Worm (Caenorhabditis elegans) whole organism, young adult: ENCODE data around the gene F26G5.1.

Source experiments
- C06A6.2 ChIP-seq: fragments of 200-800 bp; sonication (Bioruptor generic); conservative IDR thresholded peaks from 2 replicates; pipeline ENCODE4 v1.3.6; 2022; ENCODE audit warnings: missing genetic modification characterization, missing compliant biosample characterization
- C17E4.6 ChIP-seq: fragments of 200-800 bp; sonication (Bioruptor generic); IDR thresholded peaks from 2 replicates; pipeline ENCODE4 v1.3.6; 2022; ENCODE audit warnings: missing genetic modification reagents, missing genetic modification characterization, missing compliant biosample characterization
- D2030.7 ChIP-seq: fragments of 200-800 bp; sonication (Bioruptor generic); IDR thresholded peaks from 2 replicates; pipeline ENCODE4 v1.3.6; 2022; ENCODE audit warnings: missing genetic modification reagents, missing genetic modification characterization, missing compliant biosample characterization
- F33H1.4 ChIP-seq: fragments of 200-800 bp; sonication (Bioruptor generic); IDR thresholded peaks from 2 replicates; pipeline ENCODE4 v1.3.6; 2022; ENCODE audit warnings: missing genetic modification reagents, missing genetic modification characterization, missing compliant biosample characterization
- F37B4.10 ChIP-seq: fragments of 200-800 bp; sonication (Bioruptor generic); IDR thresholded peaks from 2 replicates; pipeline ENCODE4 v1.3.6; 2022; ENCODE audit warnings: missing genetic modification characterization, missing compliant biosample characterization
- F39B2.1 ChIP-seq: fragments of 200-800 bp; sonication (Bioruptor generic); IDR thresholded peaks from 2 replicates; pipeline ENCODE4 v1.3.6; 2022; ENCODE audit warnings: missing genetic modification reagents, missing genetic modification characterization, missing compliant biosample characterization
- F57A8.1 ChIP-seq: fragments of 200-800 bp; sonication (Bioruptor generic); optimal IDR thresholded peaks from 2 replicates; lab custom pipeline; 2018; ENCODE audit warnings: mild to moderate bottlenecking, missing genetic modification characterization, moderate library complexity, missing compliant biosample characterization
- F57C9.4 ChIP-seq: sonication (generic microtip); optimal IDR thresholded peaks from 2 replicates; lab custom pipeline; 2017; ENCODE audit warnings: mild to moderate bottlenecking, missing genetic modification characterization, missing compliant biosample characterization
- Y67H2A.10 ChIP-seq: fragments of 200-800 bp; sonication (Bioruptor generic); conservative IDR thresholded peaks from 2 replicates; pipeline ENCODE4 v1.3.6; 2022; ENCODE audit warnings: missing genetic modification reagents, missing genetic modification characterization, missing compliant biosample characterization
- Y79H2A.3 ChIP-seq: fragments of 200-800 bp; sonication (Bioruptor generic); conservative IDR thresholded peaks from 2 replicates; pipeline ENCODE4 v1.3.6; 2022; ENCODE audit warnings: missing genetic modification reagents, missing genetic modification characterization, missing compliant biosample characterization
- ZK185.1 ChIP-seq: sonication (generic microtip); optimal IDR thresholded peaks from 2 replicates; lab custom pipeline; 2016; ENCODE audit warnings: mild to moderate bottlenecking, missing genetic modification characterization, missing compliant biosample characterization; ENCODE audit not compliant: poor library complexity, severe bottlenecking
- ccch-3 ChIP-seq: fragments of 200-800 bp; sonication (Bioruptor generic); optimal IDR thresholded peaks from 2 replicates; lab custom pipeline; 2018; ENCODE audit warnings: mild to moderate bottlenecking, missing genetic modification characterization, missing compliant biosample characterization
- cebp-1 ChIP-seq, 2 experiments: fragments of 200-800 bp in 1 of 2; sonication (Bioruptor generic) in 1 of 2; sonication (generic microtip) in 1 of 2; IDR thresholded peaks in 1 of 2; optimal IDR thresholded peaks in 1 of 2; 2 replicates each; pipeline versions ENCODE4 v1.3.6 to Lab custom; 2017 to 2022; ENCODE audit warnings: missing compliant biosample characterization in 2 of 2, missing genetic modification characterization in 2 of 2, mild to moderate bottlenecking in 1 of 2, missing genetic modification reagents in 1 of 2, moderate library complexity in 1 of 2
- ceh-100 ChIP-seq: fragments of 200-800 bp; sonication (Bioruptor generic); IDR thresholded peaks from 2 replicates; pipeline ENCODE4 v1.3.6; 2022; ENCODE audit warnings: missing genetic modification reagents, missing genetic modification characterization, missing compliant biosample characterization
- dox-1 ChIP-seq: fragments of 200-800 bp; sonication (Bioruptor generic); IDR thresholded peaks from 2 replicates; pipeline ENCODE4 v1.3.6; 2022; ENCODE audit warnings: missing genetic modification reagents, missing genetic modification characterization, missing compliant biosample characterization
- efl-1 ChIP-seq: fragments of 150-350 bp; optimal IDR thresholded peaks from 2 replicates; lab custom pipeline; 2014; ENCODE audit warnings: missing biosample characterization, missing genetic modification reagents, missing genetic modification characterization
- egl-18 ChIP-seq: fragments of 200-800 bp; sonication (Bioruptor generic); IDR thresholded peaks from 2 replicates; pipeline ENCODE4 v1.3.6; 2022; ENCODE audit warnings: missing genetic modification reagents, missing genetic modification characterization, missing compliant biosample characterization
- egl-44 ChIP-seq: fragments of 200-800 bp; sonication (Bioruptor generic); IDR thresholded peaks from 2 replicates; pipeline ENCODE4 v1.3.6; 2022; ENCODE audit warnings: missing genetic modification reagents, missing genetic modification characterization, missing compliant biosample characterization
- fkh-3 ChIP-seq: sonication (generic microtip); optimal IDR thresholded peaks from 2 replicates; lab custom pipeline; 2016; ENCODE audit warnings: mild to moderate bottlenecking, missing genetic modification characterization, missing compliant biosample characterization
- gei-17 ChIP-seq: fragments of 200-800 bp; sonication (Bioruptor generic); optimal IDR thresholded peaks from 2 replicates; lab custom pipeline; 2018; ENCODE audit warnings: mild to moderate bottlenecking, missing genetic modification characterization, missing compliant biosample characterization
- hlh-26 ChIP-seq: fragments of 200-800 bp; sonication (Bioruptor generic); conservative IDR thresholded peaks from 2 replicates; pipeline ENCODE4 v1.3.6; 2022; ENCODE audit warnings: missing genetic modification reagents, missing genetic modification characterization, missing compliant biosample characterization
- lin-26 ChIP-seq: fragments of 200-800 bp; sonication (Bioruptor generic); IDR thresholded peaks from 2 replicates; pipeline ENCODE4 v1.3.6; 2022; ENCODE audit warnings: missing genetic modification reagents, missing genetic modification characterization, missing compliant biosample characterization
- mxl-1 ChIP-seq: sonication (generic microtip); optimal IDR thresholded peaks from 2 replicates; lab custom pipeline; 2016; ENCODE audit warnings: missing genetic modification characterization, missing compliant biosample characterization
- nhr-27 ChIP-seq: fragments of 200-800 bp; sonication (Bioruptor generic); optimal IDR thresholded peaks from 2 replicates; lab custom pipeline; 2018; ENCODE audit warnings: mild to moderate bottlenecking, missing genetic modification characterization, moderate library complexity, missing compliant biosample characterization
- nhr-80 ChIP-seq: sonication (generic microtip); optimal IDR thresholded peaks from 2 replicates; lab custom pipeline; 2016; ENCODE audit warnings: missing genetic modification characterization, missing compliant biosample characterization
- nhr-90 ChIP-seq: sonication (generic microtip); optimal IDR thresholded peaks from 2 replicates; lab custom pipeline; 2016; ENCODE audit warnings: missing genotype, mild to moderate bottlenecking, missing genetic modification characterization, missing compliant biosample characterization
- pbrm-1 ChIP-seq: fragments of 200-800 bp; sonication (Bioruptor generic); IDR thresholded peaks from 2 replicates; pipeline ENCODE4 v1.3.6; 2022; ENCODE audit warnings: missing genetic modification reagents, missing genetic modification characterization, missing compliant biosample characterization
- sea-2 ChIP-seq: fragments of 200-800 bp; sonication (Bioruptor generic); IDR thresholded peaks from 2 replicates; pipeline ENCODE4 v1.3.6; 2022; ENCODE audit warnings: missing genetic modification characterization, missing compliant biosample characterization
- snpc-4 ChIP-seq, 5 experiments: fragments of 150-350 bp in 1 of 5; sonication (generic microtip) in 4 of 5; optimal IDR thresholded peaks; 2 replicates each; lab custom pipeline; 2014 to 2018; ENCODE audit warnings: missing genetic modification characterization in 5 of 5, missing biosample characterization in 3 of 5, antibody characterized with exemption in 2 of 5, mild to moderate bottlenecking in 2 of 5, missing compliant biosample characterization in 2 of 5, missing genotype in 2 of 5, moderate library complexity in 2 of 5, missing genetic modification reagents in 1 of 5
- somi-1 ChIP-seq: fragments of 200-800 bp; sonication (Bioruptor generic); optimal IDR thresholded peaks from 2 replicates; lab custom pipeline; 2018; ENCODE audit warnings: mild to moderate bottlenecking, missing genetic modification characterization, missing compliant biosample characterization
- sptf-2 ChIP-seq: fragments of 200-800 bp; sonication (Bioruptor generic); optimal IDR thresholded peaks from 2 replicates; lab custom pipeline; 2018; ENCODE audit warnings: mild to moderate bottlenecking, missing genetic modification characterization, missing compliant biosample characterization
- unc-62 ChIP-seq: fragments of 150-350 bp; optimal IDR thresholded peaks from 2 replicates; lab custom pipeline; 2014; ENCODE audit warnings: missing biosample characterization, missing genetic modification reagents, missing genetic modification characterization
- zim-3 ChIP-seq: sonication (generic microtip); optimal IDR thresholded peaks from 2 replicates; lab custom pipeline; 2017; ENCODE audit warnings: mild to moderate bottlenecking, missing genetic modification characterization, moderate library complexity, missing compliant biosample characterization
- ztf-18 ChIP-seq: sonication (generic microtip); optimal IDR thresholded peaks from 2 replicates; lab custom pipeline; 2016; ENCODE audit warnings: missing genotype, mild to moderate bottlenecking, missing genetic modification characterization, missing compliant biosample characterization
- ztf-3 ChIP-seq: fragments of 200-800 bp; sonication (Bioruptor generic); optimal IDR thresholded peaks from 2 replicates; lab custom pipeline; 2018; ENCODE audit warnings: mild to moderate bottlenecking, missing genetic modification characterization, missing compliant biosample characterization

F26G5.1 gene

DNA sequence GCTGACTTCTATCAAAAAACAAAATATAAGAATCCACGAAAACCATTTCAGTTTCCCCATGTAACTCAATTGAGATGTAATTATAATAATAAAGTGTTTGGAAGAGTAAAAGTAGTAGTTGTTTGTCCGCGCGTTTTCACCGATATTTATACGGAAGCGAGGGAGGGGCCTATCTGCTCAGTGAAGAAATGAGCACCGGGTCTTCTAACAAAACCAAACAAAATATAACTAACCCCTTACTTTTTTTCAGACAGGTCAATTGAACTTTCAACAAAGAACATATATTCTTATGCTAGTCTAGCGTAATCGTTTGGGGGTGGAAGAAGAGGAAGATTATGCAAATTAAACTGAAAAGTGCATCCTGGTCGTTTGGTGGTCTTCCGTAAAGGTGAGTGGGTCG lies 19.9 kb downstream of the F26G5.1 start, which contains the start of gene ncx-9 (continued):
- TF ChIP-seq Y67H2A.10 (GFP tag; lab: Robert Waterston, UW), result no peak
- no peak for TF ChIP-seq mxl-1 (tag; lab: Kevin White, UChicago)
- TF ChIP-seq F37B4.10 (GFP tag; lab: Robert Waterston, UW), result no peak
- TF ChIP-seq cebp-1 (GFP tag; IDR thresholded peaks at IDR 0.05; lab: Robert Waterston, UW), result no peak
- no peak for TF ChIP-seq cebp-1 (tag; optimal IDR thresholded peaks at IDR 0.05; lab: Kevin White, UChicago)
- no peak for TF ChIP-seq snpc-4 (GFP tag; optimal IDR thresholded peaks at IDR 0.05; lab: Kevin White, UChicago)
- TF ChIP-seq snpc-4 (tag; optimal IDR thresholded peaks at IDR 0.05; lab: Kevin White, UChicago), result no peak

DNA sequence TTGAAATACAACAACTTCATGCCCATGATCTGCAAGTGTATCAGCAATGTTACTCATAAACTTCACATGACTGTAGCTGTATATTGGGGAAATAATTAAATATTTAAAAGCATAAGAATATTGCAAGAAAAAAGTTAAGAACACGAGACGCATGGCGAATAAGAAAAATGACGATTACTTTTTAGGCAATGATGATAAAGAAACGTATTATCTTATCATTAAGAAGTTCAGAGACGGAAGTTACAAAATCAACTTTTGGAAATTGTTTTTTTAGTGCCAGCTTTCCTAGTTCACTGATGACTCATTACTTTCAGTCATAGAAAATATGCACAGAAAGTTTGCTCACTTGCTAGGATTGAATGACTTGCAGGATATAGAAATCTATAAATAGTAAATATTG lies 25.1 kb downstream of the F26G5.1 start, which contains the start of gene ugt-7:
Gene ugt-7, minus strand, starts transcription at position 161 of the 400 bp plus-strand sequence.
- peak; percentile 31 for TF ChIP-seq nhr-80 (tag; lab: Kevin White, UChicago)
- no peak for TF ChIP-seq lin-26 (GFP tag; lab: Robert Waterston, UW)
- no peak for TF ChIP-seq sptf-2 (GFP tag; lab: Kevin White, UChicago)

ce11 chrV:5001386-5001785 lies 26.1 kb downstream of the F26G5.1 start, which contains the start of gene srr-8:
Gene srr-8, plus strand, starts transcription at chrV:5001686.
- TF ChIP-seq ztf-3 (GFP tag; lab: Kevin White, UChicago), result no peak
- no peak for TF ChIP-seq nhr-27 (tag; lab: Kevin White, UChicago)
- TF ChIP-seq ztf-18 (tag; lab: Kevin White, UChicago), result no peak
- no peak for TF ChIP-seq pbrm-1
- no peak for TF ChIP-seq F33H1.4 (GFP tag; lab: Robert Waterston, UW)
- no peak for TF ChIP-seq nhr-90 (tag; lab: Kevin White, UChicago)
- TF ChIP-seq F57A8.1, result no peak
- TF ChIP-seq egl-18 (GFP tag; lab: Robert Waterston, UW), result no peak
- no peak for TF ChIP-seq hlh-26 (GFP tag; lab: Robert Waterston, UW)
- no peak for TF ChIP-seq F57C9.4 (tag; lab: Kevin White, UChicago)
- no peak for TF ChIP-seq ZK185.1 (tag; lab: Kevin White, UChicago)

ce11 chrV:5012193-5012853 lies 37.0 kb downstream of the F26G5.1 start, which contains the start of gene srr-6:
Gene srr-6, plus strand, starts transcription at chrV:5012803.
- TF ChIP-seq C06A6.2 (GFP tag; lab: Robert Waterston, UW), result no peak
- peak; percentile 59 for TF ChIP-seq unc-62 (GFP tag; lab: Kevin White, UChicago)
- peak; percentile 31 for TF ChIP-seq nhr-80 (tag; lab: Kevin White, UChicago)

DNA sequence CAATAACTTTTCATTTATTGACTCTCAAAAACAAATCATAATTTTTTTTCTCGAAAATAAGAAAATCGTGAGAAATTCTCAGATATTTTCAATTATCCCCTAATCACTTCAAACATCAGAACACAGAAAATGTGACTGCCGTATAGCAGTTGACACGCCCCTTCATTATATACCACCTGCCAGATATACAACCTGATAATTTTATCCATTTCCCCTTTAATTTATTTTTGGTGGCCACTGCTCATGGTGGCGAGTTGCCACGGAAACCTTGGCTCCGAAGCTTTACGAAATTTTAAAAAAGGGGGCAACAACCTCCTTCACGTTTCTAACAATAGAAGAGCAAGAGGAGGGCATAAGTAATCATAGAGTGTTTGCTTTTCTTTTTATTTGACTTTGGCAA lies 41.5 kb downstream of the F26G5.1 start:
- TF ChIP-seq lin-26 (GFP tag; lab: Robert Waterston, UW), result no peak
- no peak for TF ChIP-seq mxl-1 (tag; lab: Kevin White, UChicago)
- TF ChIP-seq efl-1 (GFP tag; lab: Kevin White, UChicago), result no peak
- TF ChIP-seq egl-44 (GFP tag; lab: Robert Waterston, UW), result no peak

- TF ChIP-seq nhr-80 (tag; lab: Kevin White, UChicago), result peak; percentile 43
- TF ChIP-seq D2030.7 (GFP tag; lab: Robert Waterston, UW), result no peak
Observed at ce11 chrV:5018067-5018466, 42.8 kb downstream of the F26G5.1 start.

ce11 chrV:5018810-5019274 lies 43.6 kb downstream of the F26G5.1 start, which contains the start of gene srr-4:
Gene srr-4, plus strand, starts transcription at chrV:5019224.
- TF ChIP-seq gei-17 (GFP tag; lab: Kevin White, UChicago) (no peak), nhr-27 (tag; lab: Kevin White, UChicago) (no peak), Y79H2A.3 (no peak), dox-1 (GFP tag; lab: Robert Waterston, UW) (no peak), C17E4.6 (GFP tag; lab: Robert Waterston, UW) (no peak), F33H1.4 (GFP tag; lab: Robert Waterston, UW) (no peak), Y67H2A.10 (GFP tag; lab: Robert Waterston, UW) (no peak), hlh-26 (GFP tag; lab: Robert Waterston, UW) (no peak), somi-1 (no peak), ccch-3 (GFP tag; lab: Kevin White, UChicago) (no peak), pbrm-1 (no peak), F39B2.1 (GFP tag; lab: Robert Waterston, UW) (no peak), ceh-100 (GFP tag; lab: Robert Waterston, UW) (no peak), sea-2 (GFP tag; lab: Robert Waterston, UW) (no peak), zim-3 (no peak), fkh-3 (no peak)
